Fruit fly (Drosophila melanogaster) whole organism, wandering third instar larva: ENCODE measurements around the gene CG12289.

ENCODE experiments used
- Abd-B ChIP-seq: fragments of >200 bp; optimal IDR thresholded peaks from 2 replicates; lab custom pipeline; 2017; ENCODE audit warnings: missing biosample characterization, missing genetic modification characterization
- CG32264 ChIP-seq: fragments of 200-800 bp; sonication (Bioruptor generic); optimal IDR thresholded peaks from 2 replicates; lab custom pipeline; 2016; ENCODE audit warnings: missing biosample characterization, missing genetic modification characterization
- CG9705 ChIP-seq: fragments of 200-800 bp; sonication (Bioruptor generic); optimal IDR thresholded peaks from 2 replicates; lab custom pipeline; 2018; ENCODE audit warnings: missing biosample characterization, mild to moderate bottlenecking, missing genetic modification characterization
- Dif ChIP-seq: fragments of 200-275, 200-300 bp; sonication (Bioruptor generic); optimal IDR thresholded peaks from 2 replicates; lab custom pipeline; 2018; ENCODE audit warnings: missing biosample characterization, missing genetic modification characterization; ENCODE audit not compliant: partially characterized antibody
- GATAd ChIP-seq: sonication (Bioruptor generic); optimal IDR thresholded peaks from 2 replicates; lab custom pipeline; 2016; ENCODE audit warnings: missing biosample characterization, missing genetic modification characterization
- HLH106 ChIP-seq: fragments of 200-800 bp; optimal IDR thresholded peaks from 3 replicates; lab custom pipeline; 2019; ENCODE audit warnings: missing biosample characterization, mild to moderate bottlenecking, missing genetic modification characterization, moderate library complexity
- Hnf4 ChIP-seq: fragments of 200-800 bp; sonication (Bioruptor generic); optimal IDR thresholded peaks from 2 replicates; lab custom pipeline; 2016; ENCODE audit warnings: missing biosample characterization, mild to moderate bottlenecking, missing genetic modification characterization
- Hr78 ChIP-seq: fragments of >200 bp; optimal IDR thresholded peaks from 2 replicates; lab custom pipeline; 2017; ENCODE audit warnings: missing biosample characterization, missing genetic modification characterization
- Hr83 ChIP-seq: fragments of 200-300 bp; sonication (Bioruptor generic); optimal IDR thresholded peaks from 2 replicates; lab custom pipeline; 2016; ENCODE audit warnings: missing biosample characterization, mild to moderate bottlenecking, missing genetic modification characterization, moderate library complexity; ENCODE audit not compliant: poor library complexity, severe bottlenecking
- Myc ChIP-seq: fragments of >200 bp; optimal IDR thresholded peaks from 2 replicates; lab custom pipeline; 2017
- OdsH ChIP-seq: fragments of 200-800 bp; sonication (Bioruptor generic); optimal IDR thresholded peaks from 2 replicates; lab custom pipeline; 2016; ENCODE audit warnings: missing biosample characterization, mild to moderate bottlenecking, missing genetic modification characterization
- Rel ChIP-seq, 2 experiments: fragments of 200-800 bp; sonication (Bioruptor generic) in 1 of 2; optimal IDR thresholded peaks; 2 replicates in 1 of 2; 3 replicates in 1 of 2; lab custom pipeline; 2016 to 2019; ENCODE audit warnings: mild to moderate bottlenecking in 2 of 2, missing biosample characterization in 2 of 2, missing genetic modification characterization in 2 of 2, moderate library complexity in 1 of 2
- Sp1 ChIP-seq: fragments of 200-800 bp; sonication (Bioruptor generic); optimal IDR thresholded peaks from 3 replicates; lab custom pipeline; 2019; ENCODE audit warnings: missing biosample characterization, mild to moderate bottlenecking, missing genetic modification characterization, moderate library complexity
- Vsx2 ChIP-seq: fragments of 200-300, 225-300 bp; sonication (Bioruptor generic); optimal IDR thresholded peaks from 2 replicates; lab custom pipeline; 2018; ENCODE audit warnings: missing biosample characterization, missing genetic modification characterization; ENCODE audit not compliant: partially characterized antibody
- br ChIP-seq: fragments of 200-800 bp; sonication (Bioruptor generic); optimal IDR thresholded peaks from 2 replicates; lab custom pipeline; 2016; ENCODE audit warnings: missing biosample characterization, missing genetic modification characterization
- brk ChIP-seq: fragments of 200-800 bp; sonication (Bioruptor generic); optimal IDR thresholded peaks from 2 replicates; lab custom pipeline; 2016; ENCODE audit warnings: missing biosample characterization, mild to moderate bottlenecking, missing genetic modification characterization
- dl ChIP-seq, 2 experiments: fragments of 175-275, 200-275 bp in 1 of 2; fragments of 200-275 bp in 1 of 2; sonication (Bioruptor generic); optimal IDR thresholded peaks; lab custom pipeline; 2018; ENCODE audit warnings: mild to moderate bottlenecking in 2 of 2, missing biosample characterization in 2 of 2, missing genetic modification characterization in 2 of 2, moderate library complexity in 2 of 2; ENCODE audit not compliant: partially characterized antibody in 2 of 2, insufficient read depth in 1 of 2
- dmrt93B ChIP-seq: fragments of 200-800 bp; sonication (Bioruptor generic); optimal IDR thresholded peaks from 2 replicates; lab custom pipeline; 2018; ENCODE audit warnings: missing biosample characterization, mild to moderate bottlenecking, missing genetic modification characterization
- dsf ChIP-seq: sonication (Bioruptor generic); optimal IDR thresholded peaks from 2 replicates; lab custom pipeline; 2016; ENCODE audit warnings: missing biosample characterization, missing genetic modification characterization, borderline replicate concordance
- ey ChIP-seq: fragments of 200-800 bp; sonication (Bioruptor generic); optimal IDR thresholded peaks from 2 replicates; lab custom pipeline; 2016; ENCODE audit warnings: missing biosample characterization, missing genetic modification characterization
- foxo ChIP-seq, 2 experiments: fragments of 200-800 bp; sonication (Bioruptor generic); optimal IDR thresholded peaks; 2 replicates in 1 of 2; 3 replicates in 1 of 2; lab custom pipeline; 2016 to 2017; ENCODE audit warnings: missing biosample characterization in 2 of 2, missing genetic modification characterization in 2 of 2
- fru ChIP-seq: fragments of 200-800 bp; sonication (Bioruptor generic); optimal IDR thresholded peaks from 3 replicates; lab custom pipeline; 2016; ENCODE audit warnings: missing biosample characterization, mild to moderate bottlenecking, missing genetic modification characterization
- h ChIP-seq: fragments of 200-800 bp; sonication (Bioruptor generic); optimal IDR thresholded peaks from 3 replicates; lab custom pipeline; 2016; ENCODE audit warnings: missing biosample characterization, mild to moderate bottlenecking, missing genetic modification characterization
- jim ChIP-seq: fragments of 175-275, 200-325 bp; sonication (Bioruptor generic); optimal IDR thresholded peaks from 2 replicates; lab custom pipeline; 2016; ENCODE audit warnings: missing biosample characterization, mild to moderate bottlenecking, missing genetic modification characterization
- lola ChIP-seq: fragments of >200 bp; optimal IDR thresholded peaks from 2 replicates; lab custom pipeline; 2017; ENCODE audit warnings: missing biosample characterization, missing genetic modification characterization
- pan ChIP-seq: fragments of >200 bp; optimal IDR thresholded peaks from 2 replicates; lab custom pipeline; 2017
- psq ChIP-seq: fragments of 200-800 bp; sonication (Bioruptor generic); optimal IDR thresholded peaks from 3 replicates; lab custom pipeline; 2017; ENCODE audit warnings: missing biosample characterization, mild to moderate bottlenecking, missing genetic modification characterization, moderate library complexity
- rgr ChIP-seq: fragments of 200-800 bp; sonication (Bioruptor generic); optimal IDR thresholded peaks from 3 replicates; lab custom pipeline; 2016; ENCODE audit warnings: missing biosample characterization, mild to moderate bottlenecking, missing genetic modification characterization
- sage ChIP-seq: fragments of 200-800 bp; sonication (Bioruptor generic); optimal IDR thresholded peaks from 2 replicates; lab custom pipeline; 2016; ENCODE audit warnings: missing biosample characterization, mild to moderate bottlenecking, missing genetic modification characterization
- sv ChIP-seq: fragments of 200-800 bp; sonication (Bioruptor generic); optimal IDR thresholded peaks from 3 replicates; lab custom pipeline; 2016; ENCODE audit warnings: missing biosample characterization, missing genetic modification characterization
- tai ChIP-seq: sonication (Bioruptor generic); optimal IDR thresholded peaks from 2 replicates; lab custom pipeline; 2016; ENCODE audit warnings: missing biosample characterization, missing genetic modification characterization
- usp ChIP-seq: fragments of >200 bp; optimal IDR thresholded peaks from 2 replicates; lab custom pipeline; 2017; ENCODE audit warnings: missing biosample characterization, missing genetic modification characterization

CG12289 gene

DNA sequence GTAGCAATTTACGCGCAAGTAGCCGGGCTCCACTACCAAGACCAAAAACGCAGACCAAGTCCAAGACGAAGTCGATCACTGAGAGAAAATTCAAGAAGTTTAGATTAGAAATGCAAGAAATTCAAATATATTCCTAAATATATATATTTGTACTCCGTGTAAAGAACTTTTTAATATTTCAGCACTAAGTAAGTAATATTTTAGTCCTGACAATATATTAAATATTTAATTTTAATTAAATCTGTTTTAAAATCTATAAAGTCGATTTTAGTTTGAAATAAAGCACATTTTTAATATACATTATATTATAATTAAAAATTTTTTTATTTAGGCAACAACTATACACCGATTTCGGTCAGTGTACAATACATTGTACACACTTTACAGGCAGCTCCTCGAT lies 8.7 kb upstream of the CG12289 start:
- TF ChIP-seq Myc (lab: Kevin White, UChicago): no peak
- peak; percentile 25 for TF ChIP-seq dmrt93B (GFP tag; lab: Kevin White, UChicago)
- TF ChIP-seq sv (GFP tag; lab: Kevin White, UChicago): no peak
- TF ChIP-seq psq (GFP tag; lab: Kevin White, UChicago): peak; percentile 46
- TF ChIP-seq fru (GFP tag; lab: Kevin White, UChicago): peak; percentile 7
- peak; percentile 24 for TF ChIP-seq OdsH
- no peak for TF ChIP-seq CG32264 (GFP tag; lab: Kevin White, UChicago)
- no peak for TF ChIP-seq sage (GFP tag; lab: Kevin White, UChicago)
- peak; percentile 63 for TF ChIP-seq HLH106 (tag; lab: Kevin White, UChicago)
- peak; percentile 55 for TF ChIP-seq Sp1 (GFP tag; lab: Kevin White, UChicago)
- no peak for TF ChIP-seq pan (lab: Kevin White, UChicago)
- no peak for TF ChIP-seq Dif (GFP tag; lab: Kevin White, UChicago)
- peak in 1 of 2 experiments; percentile 43 for TF ChIP-seq foxo (GFP tag; optimal IDR thresholded peaks at IDR 0.05; lab: Kevin White, UChicago)

DNA sequence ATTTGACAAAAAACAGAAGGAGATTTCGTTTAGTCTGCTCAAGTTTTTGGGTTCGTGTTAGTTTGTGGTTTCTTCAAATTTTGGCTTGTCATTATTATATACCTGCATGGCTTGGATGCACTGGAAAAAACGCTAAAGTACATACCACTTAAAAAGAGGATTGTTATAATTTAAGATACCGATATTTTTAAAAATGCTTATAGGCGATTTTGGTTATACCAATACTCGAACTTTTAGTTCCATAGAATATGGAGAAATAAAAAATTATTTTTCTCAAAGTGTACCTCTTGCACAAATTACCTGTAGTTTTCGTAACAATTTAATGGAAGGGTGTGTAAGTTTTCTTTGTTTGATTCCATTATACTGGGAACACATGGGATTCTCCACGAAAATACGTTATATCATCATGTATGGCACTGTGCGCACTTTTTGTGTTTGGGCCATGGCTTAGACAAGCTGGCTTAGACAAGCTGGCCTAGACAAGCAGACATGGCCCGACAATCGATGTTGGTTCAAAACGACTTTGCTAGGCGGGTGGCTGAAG lies 7.2 kb upstream of the CG12289 start, which contains the start of gene Fum3:
Gene Fum3 (minus strand): TSS at position 494 of the 544 bp plus-strand sequence.
- no peak for TF ChIP-seq Hnf4 (GFP tag; lab: Kevin White, UChicago)
- TF ChIP-seq Dif (GFP tag; lab: Kevin White, UChicago): no peak
- TF ChIP-seq rgr (GFP tag; lab: Kevin White, UChicago): no peak
- TF ChIP-seq Rel (GFP tag; optimal IDR thresholded peaks at IDR 0.05; lab: Kevin White, UChicago): no peak
- no peak for TF ChIP-seq Rel (tag; optimal IDR thresholded peaks at IDR 0.05; lab: Kevin White, UChicago)
- TF ChIP-seq Abd-B: no peak
- TF ChIP-seq dsf (GFP tag; lab: Kevin White, UChicago): no peak
- no peak for TF ChIP-seq Myc (lab: Kevin White, UChicago)
- TF ChIP-seq GATAd: no peak
- TF ChIP-seq OdsH: no peak
- no peak for TF ChIP-seq HLH106 (tag; lab: Kevin White, UChicago)
- no peak for TF ChIP-seq Vsx2 (GFP tag; lab: Kevin White, UChicago)
- no peak for TF ChIP-seq dl (GFP tag; optimal IDR thresholded peaks at IDR 0.05; lab: Kevin White, UChicago; ENCODE audit: insufficient read depth in 1 of 2, partially characterized antibody in 2 of 2)
- TF ChIP-seq fru (GFP tag; lab: Kevin White, UChicago): no peak
- TF ChIP-seq h (GFP tag; lab: Kevin White, UChicago): no peak

DNA sequence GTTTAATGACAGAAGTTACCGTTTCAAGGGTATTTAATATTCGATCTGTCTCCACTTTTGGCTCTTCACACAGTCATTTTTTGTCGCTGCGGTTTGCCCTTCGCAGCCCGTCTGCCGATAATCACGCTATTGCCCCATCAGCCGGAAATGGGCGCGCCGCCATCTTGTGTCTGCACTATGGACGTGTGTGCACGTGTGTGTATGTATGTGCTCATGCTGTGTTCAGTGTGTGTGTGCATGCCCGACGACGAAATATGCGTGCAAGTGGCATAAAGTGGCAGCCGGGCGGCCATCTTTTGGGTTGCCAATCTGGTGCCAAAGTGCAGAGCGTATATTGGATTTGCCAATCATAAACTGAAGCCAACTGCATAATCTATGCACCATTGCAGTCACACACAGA lies 3.8 kb downstream of the CG12289 start:
- no peak for TF ChIP-seq CG32264 (GFP tag; lab: Kevin White, UChicago)
- TF ChIP-seq brk (GFP tag; lab: Kevin White, UChicago): no peak
- no peak for TF ChIP-seq tai (GFP tag; lab: Kevin White, UChicago)
- TF ChIP-seq ey (GFP tag; lab: Kevin White, UChicago): no peak
- no peak for TF ChIP-seq Hr78 (GFP tag; lab: Kevin White, UChicago)
- TF ChIP-seq HLH106 (tag; lab: Kevin White, UChicago): no peak
- no peak for TF ChIP-seq Hr83 (GFP tag; lab: Kevin White, UChicago)
- no peak for TF ChIP-seq fru (GFP tag; lab: Kevin White, UChicago)

DNA sequence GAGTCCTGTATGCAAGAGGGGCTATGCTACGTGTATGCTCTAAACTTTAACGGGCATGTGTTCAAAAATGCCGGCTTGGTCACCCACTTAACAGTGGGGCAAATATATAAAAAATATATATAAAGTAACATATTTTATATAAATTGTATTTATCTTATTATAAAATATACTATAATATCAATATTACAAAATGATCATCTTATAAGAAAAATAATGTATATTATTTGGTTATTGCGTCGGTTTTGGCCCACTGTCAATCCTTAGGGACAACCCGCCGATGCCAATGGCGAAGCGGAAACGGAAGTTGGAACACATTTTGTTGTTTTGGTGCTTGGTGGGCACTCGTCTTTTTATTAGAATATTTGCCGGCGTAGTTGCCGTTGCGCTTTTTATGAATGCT lies 7.7 kb downstream of the CG12289 start:
- no peak for TF ChIP-seq fru (GFP tag; lab: Kevin White, UChicago)

DNA sequence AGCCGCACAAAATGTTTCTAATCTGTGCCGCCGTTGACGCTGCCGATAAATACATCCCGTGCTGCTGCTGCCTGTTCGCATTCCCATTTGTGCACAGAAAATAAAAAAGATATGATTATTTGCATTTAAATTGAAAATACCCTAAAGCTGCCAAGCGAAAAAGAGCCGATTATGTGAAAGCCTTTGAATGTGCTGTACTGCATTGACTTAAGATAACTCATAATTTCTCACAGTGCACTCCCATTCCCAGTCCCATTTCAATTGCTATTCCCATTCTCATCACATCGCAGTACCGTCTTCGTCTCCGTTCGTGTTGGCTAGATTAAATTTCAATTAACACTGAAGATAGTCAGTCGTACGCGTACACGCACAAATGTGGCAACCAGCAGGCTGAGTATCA lies 9.3 kb downstream of the CG12289 start:
- TF ChIP-seq dsf (GFP tag; lab: Kevin White, UChicago): no peak
- TF ChIP-seq GATAd: no peak
- no peak for TF ChIP-seq CG9705 (GFP tag; lab: Kevin White, UChicago)
- no peak for TF ChIP-seq rgr (GFP tag; lab: Kevin White, UChicago)
- peak; percentile 23 for TF ChIP-seq sv (GFP tag; lab: Kevin White, UChicago)
- TF ChIP-seq psq (GFP tag; lab: Kevin White, UChicago): no peak
- TF ChIP-seq usp (GFP tag; lab: Kevin White, UChicago): no peak
- peak; percentile 2 for TF ChIP-seq h (GFP tag; lab: Kevin White, UChicago)
- TF ChIP-seq ey (GFP tag; lab: Kevin White, UChicago): peak; percentile 2
- TF ChIP-seq foxo (GFP tag; optimal IDR thresholded peaks at IDR 0.05; lab: Kevin White, UChicago): no peak
- no peak for TF ChIP-seq dmrt93B (GFP tag; lab: Kevin White, UChicago)
- no peak for TF ChIP-seq CG32264 (GFP tag; lab: Kevin White, UChicago)
- no peak for TF ChIP-seq dl (GFP tag; optimal IDR thresholded peaks at IDR 0.05; lab: Kevin White, UChicago; ENCODE audit: insufficient read depth in 1 of 2, partially characterized antibody in 2 of 2)
- no peak for TF ChIP-seq Hr83 (GFP tag; lab: Kevin White, UChicago)
- no peak for TF ChIP-seq br (GFP tag; lab: Kevin White, UChicago)
- TF ChIP-seq jim (GFP tag; lab: Kevin White, UChicago): no peak
- TF ChIP-seq lola: no peak
